Fruit fly (Drosophila melanogaster): ENCODE results near the gene RasGAP1.

RasGAP1 gene

DNA sequence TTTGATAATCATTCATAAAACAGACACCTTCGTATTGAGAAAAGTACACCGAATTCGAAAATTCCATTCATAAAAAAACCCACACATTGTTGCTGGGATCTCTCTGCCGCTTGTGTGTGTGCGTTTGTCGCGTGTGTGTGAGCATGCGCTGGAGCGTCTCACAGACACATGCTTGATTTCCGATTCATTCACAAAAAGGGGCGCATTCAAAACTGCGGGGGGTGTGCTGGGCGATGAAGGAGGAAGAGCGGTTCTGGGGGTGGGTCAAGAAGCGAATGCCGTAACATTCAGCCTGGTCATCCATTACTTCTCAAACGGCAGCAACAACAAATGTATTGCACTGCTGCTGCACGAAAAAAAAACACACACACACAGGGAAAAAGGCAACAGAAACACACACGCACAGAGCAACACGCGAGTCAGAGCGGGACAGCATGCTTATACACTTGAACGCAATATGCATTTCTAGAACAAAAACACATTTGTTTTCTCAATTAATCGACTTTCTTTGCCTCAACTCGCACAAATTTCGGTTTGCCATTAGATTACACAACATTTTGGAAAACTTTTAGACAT lies 1.1 kb downstream of the RasGAP1 start (continued):
- TF ChIP-seq CG3281 (GFP tag; optimal IDR thresholded peaks at IDR 0.05), result no peak
- TF ChIP-seq cad (GFP tag; optimal IDR thresholded peaks at IDR 0.05), result no peak
- TF ChIP-seq CG10321 (GFP tag; IDR thresholded peaks at IDR 0.05), result peak; percentile 86
- TF ChIP-seq btn (GFP tag; optimal IDR thresholded peaks at IDR 0.05), result no peak
- TF ChIP-seq ham (GFP tag; IDR thresholded peaks at IDR 0.05), result no peak
- TF ChIP-seq run (tag; optimal IDR thresholded peaks at IDR 0.05), result no peak
- TF ChIP-seq eyg (GFP tag; optimal IDR thresholded peaks at IDR 0.05), result no peak
- no peak for TF ChIP-seq CG3995 (GFP tag; optimal IDR thresholded peaks at IDR 0.05)
- no peak for TF ChIP-seq CG12155 (GFP tag; optimal IDR thresholded peaks at IDR 0.05)
- peak; percentile 85 for TF ChIP-seq CG2199 (GFP tag; IDR thresholded peaks at IDR 0.05)
- TF ChIP-seq pb (GFP tag; optimal IDR thresholded peaks at IDR 0.05), result no peak
- peak; percentile 15 for TF ChIP-seq pzg (GFP tag; optimal IDR thresholded peaks at IDR 0.05)
- no peak for TF ChIP-seq ranshi (GFP tag; IDR thresholded peaks at IDR 0.05)
- TF ChIP-seq CG13287 (GFP tag; IDR thresholded peaks at IDR 0.05; ENCODE audit: partially characterized antibody), result peak; percentile 15; the same call in 1 of the 2 replicates
- no peak for TF ChIP-seq CG7271 (tag; optimal IDR thresholded peaks at IDR 0.05)
- TF ChIP-seq corto (GFP tag; optimal IDR thresholded peaks at IDR 0.05), result no peak
- no peak for TF ChIP-seq exex (tag; optimal IDR thresholded peaks at IDR 0.05)
- peak; percentile 23; the same call in 1 of the 2 replicates for TF ChIP-seq amos (GFP tag; IDR thresholded peaks at IDR 0.05; ENCODE audit: partially characterized antibody)
- no peak for TF ChIP-seq Sox100B (GFP tag; optimal IDR thresholded peaks at IDR 0.05)
- TF ChIP-seq Dp (GFP tag; optimal IDR thresholded peaks at IDR 0.05), result no peak
- TF ChIP-seq Gsc (GFP tag; IDR thresholded peaks at IDR 0.05), result no peak
- no peak for TF ChIP-seq Ada2b (GFP tag; IDR thresholded peaks at IDR 0.05)
- TF ChIP-seq NFAT (GFP tag; IDR thresholded peaks at IDR 0.05), result no peak
- no peak for TF ChIP-seq CG11560 (tag; IDR thresholded peaks at IDR 0.05)
- no peak for TF ChIP-seq Lhr (GFP tag; optimal IDR thresholded peaks at IDR 0.05)
- TF ChIP-seq CG14050 (GFP tag; IDR thresholded peaks at IDR 0.05), result no peak
- peak; percentile 77 for TF ChIP-seq sqz (GFP tag; optimal IDR thresholded peaks at IDR 0.05)
- TF ChIP-seq zen2 (GFP tag; IDR thresholded peaks at IDR 0.05; ENCODE audit: partially characterized antibody), result no peak
- TF ChIP-seq gfzf (GFP tag; optimal IDR thresholded peaks at IDR 0.05), result no peak
- TF ChIP-seq CG12659 (GFP tag; optimal IDR thresholded peaks at IDR 0.05), result no peak
- no peak for TF ChIP-seq CG7839 (tag; optimal IDR thresholded peaks at IDR 0.05)
- TF ChIP-seq CG10209 (GFP tag; optimal IDR thresholded peaks at IDR 0.05), result no peak
- TF ChIP-seq CoRest (tag; optimal IDR thresholded peaks at IDR 0.05), result no peak
- TF ChIP-seq CG16813 (GFP tag; IDR thresholded peaks at IDR 0.05; ENCODE audit: partially characterized antibody), result 0 out of 3 replicates have a peak, but pooled peaks have one; percentile 11
- TF ChIP-seq ems (GFP tag; optimal IDR thresholded peaks at IDR 0.05), result no peak
- TF ChIP-seq CG15601 (tag; optimal IDR thresholded peaks at IDR 0.05), result no peak
- peak; percentile 72 for TF ChIP-seq sd (tag; optimal IDR thresholded peaks at IDR 0.05)
- no peak for TF ChIP-seq crc (GFP tag; optimal IDR thresholded peaks at IDR 0.05)
- TF ChIP-seq vnd (GFP tag; IDR thresholded peaks at IDR 0.05; ENCODE audit: partially characterized antibody), result no peak
- TF ChIP-seq CG15479 (GFP tag; optimal IDR thresholded peaks at IDR 0.05), result peak; percentile 75
- TF ChIP-seq CG17186 (GFP tag; optimal IDR thresholded peaks at IDR 0.05), result no peak
- no peak for TF ChIP-seq slbo (GFP tag; IDR thresholded peaks at IDR 0.05)
- peak; percentile 40; the same call in 1 of the 2 replicates for TF ChIP-seq sob (GFP tag; IDR thresholded peaks at IDR 0.05)
- no peak for TF ChIP-seq lilli (GFP tag; optimal IDR thresholded peaks at IDR 0.05)
- peak; percentile 16 for TF ChIP-seq CG15514 (GFP tag; optimal IDR thresholded peaks at IDR 0.05)
- TF ChIP-seq Lpt (GFP tag; optimal IDR thresholded peaks at IDR 0.05), result no peak
- peak; percentile 76 for TF ChIP-seq abd-A (tag; optimal IDR thresholded peaks at IDR 0.05)
- no peak for TF ChIP-seq Atf3 (GFP tag; optimal IDR thresholded peaks at IDR 0.05)
- no peak for TF ChIP-seq so (GFP tag; IDR thresholded peaks at IDR 0.05)
- TF ChIP-seq CG14667 (GFP tag; IDR thresholded peaks at IDR 0.05), result no peak

All from whole organism, embryonic.